Fruit fly (Drosophila melanogaster): ENCODE measurements around the gene r-l.

- TF ChIP-seq CG32121 (GFP tag; IDR thresholded peaks at IDR 0.05) (no peak), fd96Ca (GFP tag; IDR thresholded peaks at IDR 0.05) (no peak), EcR (GFP tag; optimal IDR thresholded peaks at IDR 0.05) (no peak), CG34367 (tag; optimal IDR thresholded peaks at IDR 0.05) (peak; percentile 12), CG12605 (GFP tag; IDR thresholded peaks at IDR 0.05) (no peak), rn (GFP tag; IDR thresholded peaks at IDR 0.05) (no peak)
Measured at dm6 chr3R:21111046-21111480, 37.9 kb upstream of the r-l start, which contains the start of gene Rab11.
